Worm (Caenorhabditis elegans) whole organism, early embryonic: ENCODE data around the gene F40H3.1.

Experiments used
- B0310.2 ChIP-seq: sonication (generic microtip); optimal IDR thresholded peaks from 2 replicates; lab custom pipeline; 2016; ENCODE audit warnings: mild to moderate bottlenecking, missing genetic modification characterization, missing compliant biosample characterization
- F13C5.2 ChIP-seq: sonication (generic microtip); optimal IDR thresholded peaks from 2 replicates; lab custom pipeline; 2017; ENCODE audit warnings: mild to moderate bottlenecking, missing genetic modification characterization, inconsistent platforms, missing compliant biosample characterization
- ama-1 ChIP-seq: fragments of 150-350 bp; optimal IDR thresholded peaks from 2 replicates; lab custom pipeline; 2014
- ceh-13 ChIP-seq: fragments of 200-800 bp; sonication (Bioruptor generic); optimal IDR thresholded peaks from 2 replicates; lab custom pipeline; 2018; ENCODE audit warnings: mild to moderate bottlenecking, missing genetic modification characterization, missing compliant biosample characterization
- ceh-36 ChIP-seq: sonication (generic microtip); optimal IDR thresholded peaks from 2 replicates; lab custom pipeline; 2016; ENCODE audit warnings: missing genetic modification characterization, inconsistent platforms, missing compliant biosample characterization
- flt-1 ChIP-seq: fragments of 200-800 bp; sonication (Bioruptor generic); IDR thresholded peaks from 2 replicates; pipeline ENCODE4 v1.3.6; 2022; ENCODE audit warnings: missing genetic modification characterization, missing compliant biosample characterization
- hmbx-1 ChIP-seq: sonication (generic microtip); optimal IDR thresholded peaks from 2 replicates; lab custom pipeline; 2016; ENCODE audit warnings: mild to moderate bottlenecking, missing genetic modification characterization, missing compliant biosample characterization
- hmg-4 ChIP-seq: fragments of 200-800 bp; sonication (Bioruptor generic); optimal IDR thresholded peaks from 2 replicates; lab custom pipeline; 2018; ENCODE audit warnings: mild to moderate bottlenecking, missing genetic modification characterization, missing compliant biosample characterization
- hnd-1 ChIP-seq: sonication (generic microtip); optimal IDR thresholded peaks from 2 replicates; lab custom pipeline; 2016; ENCODE audit warnings: missing genetic modification characterization, missing compliant biosample characterization
- scrt-1 ChIP-seq: fragments of 200-800 bp; sonication (Bioruptor generic); IDR thresholded peaks from 2 replicates; pipeline ENCODE4 v1.3.6; 2022; ENCODE audit warnings: missing genetic modification characterization, missing compliant biosample characterization
- sea-1 ChIP-seq: fragments of 200-800 bp; sonication (Bioruptor generic); conservative IDR thresholded peaks from 2 replicates; pipeline ENCODE4 v1.3.6; 2022; ENCODE audit warnings: missing genetic modification characterization, missing compliant biosample characterization
- tbx-37 ChIP-seq: fragments of 200-800 bp; sonication (Bioruptor generic); conservative IDR thresholded peaks from 2 replicates; pipeline ENCODE4 v1.3.6; 2022; ENCODE audit warnings: missing genetic modification reagents, missing genetic modification characterization, missing compliant biosample characterization
- tra-4 ChIP-seq: sonication (generic microtip); optimal IDR thresholded peaks from 2 replicates; lab custom pipeline; 2017; ENCODE audit warnings: missing genetic modification characterization, missing compliant biosample characterization

- TF ChIP-seq flt-1 (GFP tag; lab: Robert Waterston, UW) (no peak), ceh-36 (tag; lab: Kevin White, UChicago) (no peak), ama-1 (lab: Kevin White, UChicago) (no peak), hmg-4 (GFP tag; lab: Kevin White, UChicago) (no peak), tbx-37 (GFP tag; lab: Robert Waterston, UW) (no peak), sea-1 (GFP tag; lab: Robert Waterston, UW) (no peak), B0310.2 (tag; lab: Kevin White, UChicago) (no peak), hmbx-1 (tag; lab: Kevin White, UChicago) (no peak), tra-4 (no peak), hnd-1 (tag; lab: Kevin White, UChicago) (no peak), ceh-13 (GFP tag; lab: Kevin White, UChicago) (no peak), scrt-1 (GFP tag; lab: Robert Waterston, UW) (no peak), F13C5.2 (tag; lab: Kevin White, UChicago) (no peak)
Observed at ce11 chrII:6198468-6198867, 18.8 kb downstream of the F40H3.1 start, which contains the start of gene szy-4.
